Worm (Caenorhabditis elegans) whole organism, midembryonic: ENCODE results near the gene F32D8.7.

Experiments
- T22C8.4 ChIP-seq: fragments of 200-800 bp; sonication (Bioruptor generic); IDR thresholded peaks from 2 replicates; pipeline ENCODE4 v1.3.6; 2022; ENCODE audit warnings: missing genetic modification characterization, missing compliant biosample characterization
- cog-1 ChIP-seq: sonication (generic microtip); optimal IDR thresholded peaks from 2 replicates; lab custom pipeline; 2016; ENCODE audit warnings: missing genetic modification characterization, missing compliant biosample characterization
- flt-1 ChIP-seq: fragments of 200-800 bp; sonication (Bioruptor generic); IDR thresholded peaks from 2 replicates; pipeline ENCODE4 v1.3.6; 2022; ENCODE audit warnings: missing genetic modification characterization, missing compliant biosample characterization
- klf-2 ChIP-seq: fragments of 200-800 bp; sonication (Bioruptor generic); conservative IDR thresholded peaks from 2 replicates; pipeline ENCODE4 v1.3.6; 2022; ENCODE audit warnings: missing genetic modification reagents, missing genetic modification characterization, missing compliant biosample characterization
- med-1 ChIP-seq: sonication (generic microtip); optimal IDR thresholded peaks from 2 replicates; lab custom pipeline; 2017; ENCODE audit warnings: missing genetic modification characterization, mild to moderate bottlenecking, missing compliant biosample characterization, antibody characterized with exemption, missing genetic modification reagents; ENCODE audit not compliant: insufficient read depth
- ref-1 ChIP-seq: fragments of 200-800 bp; sonication (Bioruptor generic); conservative IDR thresholded peaks from 2 replicates; pipeline ENCODE4 v1.3.6; 2022; ENCODE audit warnings: missing genetic modification reagents, missing genetic modification characterization, missing compliant biosample characterization
- tab-1 ChIP-seq: fragments of 200-800 bp; sonication (Bioruptor generic); IDR thresholded peaks from 2 replicates; pipeline ENCODE4 v1.3.6; 2022; ENCODE audit warnings: missing genetic modification characterization, missing compliant biosample characterization
- ztf-23 ChIP-seq: fragments of 200-800 bp; sonication (Bioruptor generic); IDR thresholded peaks from 2 replicates; pipeline ENCODE4 v1.3.6; 2022; ENCODE audit warnings: missing genetic modification reagents, missing genetic modification characterization, missing compliant biosample characterization
- ztf-29 ChIP-seq: fragments of 200-800 bp; sonication (Bioruptor generic); IDR thresholded peaks from 2 replicates; pipeline ENCODE4 v1.3.6; 2022; ENCODE audit warnings: missing genetic modification reagents, missing genetic modification characterization, missing compliant biosample characterization

The F32D8.7 gene

ce11 chrV:10893510-10894128 lies 4.6 kb upstream of the F32D8.7 start, which contains the start of gene F32D8.4:
F32D8.4 (minus strand) TSS chrV:10893560.
- no peak for TF ChIP-seq ztf-23 (GFP tag; lab: Robert Waterston, UW)
- TF ChIP-seq med-1 (GFP tag; lab: Kevin White, UChicago) = no peak
- TF ChIP-seq ztf-29 = no peak
- TF ChIP-seq klf-2 (GFP tag; lab: Robert Waterston, UW) = no peak
- no peak for TF ChIP-seq ref-1 (GFP tag; lab: Robert Waterston, UW)
- no peak for TF ChIP-seq tab-1 (GFP tag; lab: Robert Waterston, UW)
- TF ChIP-seq cog-1 (tag; lab: Kevin White, UChicago) = no peak
- TF ChIP-seq flt-1 (GFP tag; lab: Robert Waterston, UW) = no peak
- no peak for TF ChIP-seq T22C8.4 (GFP tag; lab: Robert Waterston, UW)

- TF ChIP-seq T22C8.4 (GFP tag; lab: Robert Waterston, UW) (no peak), ztf-29 (no peak), ztf-23 (GFP tag; lab: Robert Waterston, UW) (peak; percentile 78; the same call in 1 of the 2 replicates), med-1 (GFP tag; lab: Kevin White, UChicago) (no peak), klf-2 (GFP tag; lab: Robert Waterston, UW) (no peak), cog-1 (tag; lab: Kevin White, UChicago) (peak; percentile 4), flt-1 (GFP tag; lab: Robert Waterston, UW) (peak; percentile 57; the same call in 1 of the 2 replicates), ref-1 (GFP tag; lab: Robert Waterston, UW) (no peak), tab-1 (GFP tag; lab: Robert Waterston, UW) (no peak)
Measured at ce11 chrV:10894601-10895000, 3.6 kb upstream of the F32D8.7 start, which contains the start of the genes F32D8.14 and F32D8.5. F32D8.14 (minus strand) TSS chrV:10894788. F32D8.5 (plus strand) TSS chrV:10894800.

- no peak for TF ChIP-seq T22C8.4 (GFP tag; lab: Robert Waterston, UW)
- TF ChIP-seq cog-1 (tag; lab: Kevin White, UChicago) = no peak
- no peak for TF ChIP-seq flt-1 (GFP tag; lab: Robert Waterston, UW)
- no peak for TF ChIP-seq tab-1 (GFP tag; lab: Robert Waterston, UW)
- no peak for TF ChIP-seq klf-2 (GFP tag; lab: Robert Waterston, UW)
- TF ChIP-seq ztf-23 (GFP tag; lab: Robert Waterston, UW) = no peak
- TF ChIP-seq med-1 (GFP tag; lab: Kevin White, UChicago) = no peak
- TF ChIP-seq ref-1 (GFP tag; lab: Robert Waterston, UW) = no peak
- no peak for TF ChIP-seq ztf-29
Measured at ce11 chrV:10896295-10896694, 1.9 kb upstream of the F32D8.7 start, which contains the start of gene F32D8.13. F32D8.13 (minus strand) TSS chrV:10896543.

ce11 chrV:10896706-10897105 lies 1.5 kb upstream of the F32D8.7 start:
- TF ChIP-seq klf-2 (GFP tag; lab: Robert Waterston, UW) = no peak
- no peak for TF ChIP-seq ztf-29
- TF ChIP-seq med-1 (GFP tag; lab: Kevin White, UChicago) = no peak
- TF ChIP-seq flt-1 (GFP tag; lab: Robert Waterston, UW) = no peak
- no peak for TF ChIP-seq T22C8.4 (GFP tag; lab: Robert Waterston, UW)
- TF ChIP-seq ref-1 (GFP tag; lab: Robert Waterston, UW) = no peak
- TF ChIP-seq cog-1 (tag; lab: Kevin White, UChicago) = no peak
- no peak for TF ChIP-seq tab-1 (GFP tag; lab: Robert Waterston, UW)
- no peak for TF ChIP-seq ztf-23 (GFP tag; lab: Robert Waterston, UW)

- TF ChIP-seq ref-1 (GFP tag; lab: Robert Waterston, UW) (no peak), ztf-29 (no peak), cog-1 (tag; lab: Kevin White, UChicago) (no peak), klf-2 (GFP tag; lab: Robert Waterston, UW) (no peak), T22C8.4 (GFP tag; lab: Robert Waterston, UW) (no peak)
Measured at ce11 chrV:10897106-10897171, 1.3 kb upstream of the F32D8.7 start, which contains the start of gene sec-61.G. sec-61.G (minus strand) TSS chrV:10897143.

ce11 chrV:10897172-10897571 lies 1.1 kb upstream of the F32D8.7 start:
- TF ChIP-seq flt-1 (GFP tag; lab: Robert Waterston, UW) = peak; percentile 86
- TF ChIP-seq cog-1 (tag; lab: Kevin White, UChicago) = peak; percentile 95
- peak; percentile 90 for TF ChIP-seq ztf-23 (GFP tag; lab: Robert Waterston, UW)
- 0 out of 2 replicates have a peak, but pooled peaks have one; percentile 36 for TF ChIP-seq tab-1 (GFP tag; lab: Robert Waterston, UW)
- TF ChIP-seq ztf-29 = no peak
- TF ChIP-seq T22C8.4 (GFP tag; lab: Robert Waterston, UW) = peak; percentile 49; the same call in 1 of the 2 replicates

- TF ChIP-seq ref-1 (GFP tag; lab: Robert Waterston, UW) (no peak), ztf-29 (no peak), T22C8.4 (GFP tag; lab: Robert Waterston, UW) (no peak), cog-1 (tag; lab: Kevin White, UChicago) (no peak), tab-1 (GFP tag; lab: Robert Waterston, UW) (no peak), flt-1 (GFP tag; lab: Robert Waterston, UW) (no peak), ztf-23 (GFP tag; lab: Robert Waterston, UW) (no peak), klf-2 (GFP tag; lab: Robert Waterston, UW) (no peak), med-1 (GFP tag; lab: Kevin White, UChicago) (no peak)
Measured at ce11 chrV:10898629-10899028, 394 bp downstream of the F32D8.7 start.

ce11 chrV:10901125-10901524 lies 2.9 kb downstream of the F32D8.7 start, which contains the start of gene spp-16:
spp-16 (minus strand) TSS chrV:10901303.
- no peak for TF ChIP-seq ref-1 (GFP tag; lab: Robert Waterston, UW)
- TF ChIP-seq cog-1 (tag; lab: Kevin White, UChicago) = no peak
- TF ChIP-seq tab-1 (GFP tag; lab: Robert Waterston, UW) = no peak
- TF ChIP-seq ztf-23 (GFP tag; lab: Robert Waterston, UW) = no peak
- no peak for TF ChIP-seq klf-2 (GFP tag; lab: Robert Waterston, UW)
- TF ChIP-seq flt-1 (GFP tag; lab: Robert Waterston, UW) = no peak
- no peak for TF ChIP-seq T22C8.4 (GFP tag; lab: Robert Waterston, UW)
- TF ChIP-seq med-1 (GFP tag; lab: Kevin White, UChicago) = no peak
- TF ChIP-seq ztf-29 = no peak

ce11 chrV:10902682-10903081 lies 4.4 kb downstream of the F32D8.7 start, which contains the start of gene F32D8.8:
F32D8.8 (minus strand) TSS chrV:10902782.
- TF ChIP-seq ztf-23 (GFP tag; lab: Robert Waterston, UW) = no peak
- TF ChIP-seq med-1 (GFP tag; lab: Kevin White, UChicago) = no peak
- TF ChIP-seq ztf-29 = no peak
- TF ChIP-seq flt-1 (GFP tag; lab: Robert Waterston, UW) = no peak
- no peak for TF ChIP-seq ref-1 (GFP tag; lab: Robert Waterston, UW)
- TF ChIP-seq klf-2 (GFP tag; lab: Robert Waterston, UW) = no peak
- no peak for TF ChIP-seq cog-1 (tag; lab: Kevin White, UChicago)
- TF ChIP-seq tab-1 (GFP tag; lab: Robert Waterston, UW) = no peak
- TF ChIP-seq T22C8.4 (GFP tag; lab: Robert Waterston, UW) = no peak
